Fruit fly (Drosophila melanogaster) whole organism, embryonic: Measurements from ENCODE around the gene spn-F.

ENCODE experiments used
- Abd-B ChIP-seq: fragments of 200-800 bp; sonication (Bioruptor generic); optimal IDR thresholded peaks from 2 replicates; lab custom pipeline; 2018; ENCODE audit warnings: missing biosample characterization, mild to moderate bottlenecking, missing genetic modification characterization, moderate library complexity
- Atf3 ChIP-seq: fragments of 200-800 bp; sonication (Bioruptor generic); optimal IDR thresholded peaks from 3 replicates; lab custom pipeline; 2016; ENCODE audit warnings: missing biosample characterization, missing genetic modification characterization
- BtbVII ChIP-seq: fragments of 200-800 bp; sonication (Bioruptor generic); optimal IDR thresholded peaks from 3 replicates; lab custom pipeline; 2017; ENCODE audit warnings: missing biosample characterization, mild to moderate bottlenecking, missing genetic modification characterization
- CG10959 ChIP-seq: fragments of 200-800 bp; sonication (Bioruptor generic); IDR thresholded peaks from 2 replicates; pipeline ENCODE4 v1.3.6; 2022; ENCODE audit warnings: missing biosample characterization, missing genetic modification characterization
- CG12744 ChIP-seq: fragments of 200-800 bp; sonication (Bioruptor generic); optimal IDR thresholded peaks from 2 replicates; lab custom pipeline; 2016; ENCODE audit warnings: missing biosample characterization, missing genetic modification characterization
- CG15011 ChIP-seq: fragments of 200-800 bp; sonication (Bioruptor generic); optimal IDR thresholded peaks from 3 replicates; lab custom pipeline; 2018; ENCODE audit warnings: missing biosample characterization, mild to moderate bottlenecking, missing genetic modification characterization
- CG1529 ChIP-seq: fragments of 200-800 bp; sonication (Bioruptor generic); optimal IDR thresholded peaks from 3 replicates; lab custom pipeline; 2018; ENCODE audit warnings: missing biosample characterization, missing genetic modification characterization
- CG16779 ChIP-seq: fragments of 200-800 bp; sonication (Bioruptor generic); IDR thresholded peaks from 2 replicates; pipeline ENCODE4 v1.3.6; 2022; ENCODE audit warnings: missing biosample characterization, missing genetic modification characterization
- CG2116 ChIP-seq: fragments of 200-800 bp; sonication (Bioruptor generic); optimal IDR thresholded peaks from 3 replicates; lab custom pipeline; 2018; ENCODE audit warnings: missing biosample characterization, mild to moderate bottlenecking, missing genetic modification characterization
- CG2120 ChIP-seq: fragments of 200-800 bp; sonication (Bioruptor generic); optimal IDR thresholded peaks from 3 replicates; lab custom pipeline; 2016; ENCODE audit warnings: missing biosample characterization, missing genetic modification characterization
- CG30403 ChIP-seq: fragments of 200-800 bp; sonication (Bioruptor generic); optimal IDR thresholded peaks from 3 replicates; lab custom pipeline; 2016; ENCODE audit warnings: missing biosample characterization, missing genetic modification characterization
- CG30431 ChIP-seq: fragments of 200-800 bp; sonication (Bioruptor generic); optimal IDR thresholded peaks from 2 replicates; lab custom pipeline; 2017; ENCODE audit warnings: missing biosample characterization, missing genetic modification characterization
- CG32532 ChIP-seq: fragments of 200-800 bp; sonication (Bioruptor generic); IDR thresholded peaks from 2 replicates; pipeline ENCODE4 v1.3.6; 2022; ENCODE audit warnings: missing biosample characterization, missing genetic modification characterization
- CG32772 ChIP-seq: fragments of 200-800 bp; sonication (Bioruptor generic); IDR thresholded peaks from 2 replicates; pipeline ENCODE4 v1.3.6; 2022; ENCODE audit warnings: missing biosample characterization, missing genetic modification characterization
- CG3995 ChIP-seq: fragments of 200-800 bp; sonication (Bioruptor generic); optimal IDR thresholded peaks from 3 replicates; lab custom pipeline; 2016; ENCODE audit warnings: missing biosample characterization, missing genetic modification characterization
- CG4360 ChIP-seq: fragments of 200-800 bp; sonication (Bioruptor generic); IDR thresholded peaks from 2 replicates; pipeline ENCODE4 v1.3.6; 2022; ENCODE audit warnings: missing biosample characterization, missing genetic modification characterization
- CG6254 ChIP-seq: fragments of 200-800 bp; sonication (Bioruptor generic); optimal IDR thresholded peaks from 3 replicates; lab custom pipeline; 2017; ENCODE audit warnings: mild to moderate bottlenecking, missing biosample characterization, missing genetic modification reagents, missing genetic modification characterization
- CG6654 ChIP-seq: fragments of 200-800 bp; sonication (Bioruptor generic); optimal IDR thresholded peaks from 2 replicates; lab custom pipeline; 2017; ENCODE audit warnings: missing biosample characterization, mild to moderate bottlenecking, missing genetic modification characterization
- CG9797 ChIP-seq: fragments of 200-800 bp; sonication (Bioruptor generic); optimal IDR thresholded peaks from 3 replicates; lab custom pipeline; 2018; ENCODE audit warnings: missing biosample characterization, mild to moderate bottlenecking, missing genetic modification characterization
- CG9817 ChIP-seq: fragments of 200-800 bp; sonication (Bioruptor generic); optimal IDR thresholded peaks from 2 replicates; lab custom pipeline; 2018; ENCODE audit warnings: missing biosample characterization, mild to moderate bottlenecking, missing genetic modification characterization, moderate library complexity
- Camta ChIP-seq: fragments of 200-800 bp; sonication (Bioruptor generic); optimal IDR thresholded peaks from 2 replicates; lab custom pipeline; 2016; ENCODE audit warnings: missing biosample characterization, missing genetic modification characterization
- HLH3B ChIP-seq: fragments of 200-800 bp; sonication (Bioruptor generic); IDR thresholded peaks from 2 replicates; pipeline ENCODE4 v1.3.6; 2022; ENCODE audit warnings: missing biosample characterization, missing genetic modification characterization
- Hsf ChIP-seq: fragments of 200-800 bp; sonication (Bioruptor generic); optimal IDR thresholded peaks from 3 replicates; lab custom pipeline; 2016; ENCODE audit warnings: missing biosample characterization, missing genetic modification characterization
- MTF-1 ChIP-seq: fragments of 200-800 bp; sonication (Bioruptor generic); optimal IDR thresholded peaks from 2 replicates; lab custom pipeline; 2018; ENCODE audit warnings: missing biosample characterization, mild to moderate bottlenecking, missing genetic modification characterization, borderline replicate concordance
- NfI ChIP-seq: fragments of 200-800 bp; sonication (Bioruptor generic); optimal IDR thresholded peaks from 3 replicates; lab custom pipeline; 2018; ENCODE audit warnings: missing biosample characterization, mild to moderate bottlenecking, missing genetic modification characterization, moderate library complexity
- bbx ChIP-seq: fragments of 200-800 bp; sonication (Bioruptor generic); IDR thresholded peaks from 2 replicates; pipeline ENCODE4 v1.3.6; 2022; ENCODE audit warnings: missing biosample characterization, missing genetic modification characterization; ENCODE audit not compliant: partially characterized antibody
- chinmo ChIP-seq: fragments of 200-800 bp; sonication (Bioruptor generic); IDR thresholded peaks from 4 replicates; pipeline ENCODE4 v1.3.6; 2022; ENCODE audit warnings: missing biosample characterization, missing genetic modification characterization; ENCODE audit not compliant: partially characterized antibody
- croc ChIP-seq: fragments of 200-800 bp; sonication (Bioruptor generic); conservative IDR thresholded peaks from 3 replicates; pipeline ENCODE4 v1.3.6; 2022; ENCODE audit warnings: missing biosample characterization, missing genetic modification characterization
- crol ChIP-seq: fragments of 200-800 bp; sonication (Bioruptor generic); IDR thresholded peaks from 2 replicates; pipeline ENCODE4 v1.3.6; 2022; ENCODE audit warnings: missing biosample characterization, missing genetic modification characterization
- dati ChIP-seq: fragments of 200-800 bp; sonication (Bioruptor generic); IDR thresholded peaks from 2 replicates; pipeline ENCODE4 v1.3.6; 2022; ENCODE audit warnings: missing biosample characterization, missing genetic modification characterization
- hb ChIP-seq: fragments of 200-800 bp; sonication (Bioruptor generic); IDR thresholded peaks from 3 replicates; pipeline ENCODE4 v1.3.6; 2022; ENCODE audit warnings: missing biosample characterization, missing genetic modification characterization; ENCODE audit not compliant: partially characterized antibody
- hkb ChIP-seq, 2 experiments: fragments of 200-800 bp in 1 of 2; fragments of >200 bp in 1 of 2; sonication (Bioruptor generic) in 1 of 2; IDR thresholded peaks in 1 of 2; optimal IDR thresholded peaks in 1 of 2; 2 replicates each; pipeline versions ENCODE4 v1.3.6 to Lab custom; 2017 to 2022; ENCODE audit warnings: missing biosample characterization in 1 of 2, missing genetic modification characterization in 1 of 2
- inv ChIP-seq: fragments of 200-800 bp; sonication (Bioruptor generic); IDR thresholded peaks from 2 replicates; pipeline ENCODE4 v1.3.6; 2022; ENCODE audit warnings: missing biosample characterization, missing genetic modification characterization; ENCODE audit not compliant: partially characterized antibody
- lab ChIP-seq: fragments of 200-800 bp; sonication (Bioruptor generic); optimal IDR thresholded peaks from 3 replicates; lab custom pipeline; 2017; ENCODE audit warnings: missing biosample characterization, missing genetic modification characterization, mild to moderate bottlenecking, moderate library complexity, missing genetic modification reagents
- maf-S ChIP-seq: fragments of 200-800 bp; sonication (Bioruptor generic); optimal IDR thresholded peaks from 2 replicates; lab custom pipeline; 2016; ENCODE audit warnings: missing biosample characterization, missing genetic modification characterization
- mld ChIP-seq: fragments of 200-800 bp; sonication (Bioruptor generic); IDR thresholded peaks from 3 replicates; pipeline ENCODE4 v1.3.6; 2022; ENCODE audit warnings: missing biosample characterization, missing genetic modification characterization; ENCODE audit not compliant: partially characterized antibody
- p53 ChIP-seq: fragments of 200-800 bp; sonication (Bioruptor generic); optimal IDR thresholded peaks from 2 replicates; lab custom pipeline; 2016; ENCODE audit warnings: missing biosample characterization, missing genetic modification characterization
- pfk ChIP-seq: fragments of 200-800 bp; sonication (Bioruptor generic); optimal IDR thresholded peaks from 2 replicates; lab custom pipeline; 2018; ENCODE audit warnings: missing biosample characterization, mild to moderate bottlenecking, missing genetic modification characterization, moderate library complexity
- pita ChIP-seq: fragments of 200-800 bp; sonication (Bioruptor generic); optimal IDR thresholded peaks from 2 replicates; lab custom pipeline; 2017; ENCODE audit warnings: missing biosample characterization, mild to moderate bottlenecking, missing genetic modification characterization
- seq ChIP-seq: fragments of 200-800 bp; sonication (Bioruptor generic); IDR thresholded peaks from 2 replicates; pipeline ENCODE4 v1.3.6; 2022; ENCODE audit warnings: missing biosample characterization, missing genetic modification characterization
- sima ChIP-seq: fragments of 200-800 bp; sonication (Bioruptor generic); optimal IDR thresholded peaks from 2 replicates; lab custom pipeline; 2016; ENCODE audit warnings: missing biosample characterization, missing genetic modification characterization
- sr ChIP-seq: fragments of 200-800 bp; sonication (Bioruptor generic); IDR thresholded peaks from 3 replicates; pipeline ENCODE4 v1.3.6; 2022; ENCODE audit warnings: missing biosample characterization, missing genetic modification characterization
- tin ChIP-seq: fragments of 200-800 bp; sonication (Bioruptor generic); optimal IDR thresholded peaks from 3 replicates; lab custom pipeline; 2016; ENCODE audit warnings: missing biosample characterization, missing genetic modification characterization
- tup ChIP-seq: fragments of 200-800 bp; sonication (Bioruptor generic); optimal IDR thresholded peaks from 2 replicates; lab custom pipeline; 2016; ENCODE audit warnings: missing biosample characterization, mild to moderate bottlenecking, missing genetic modification characterization, moderate library complexity
- unpg ChIP-seq: fragments of 200-800 bp; sonication (Bioruptor generic); optimal IDR thresholded peaks from 3 replicates; lab custom pipeline; 2018; ENCODE audit warnings: missing biosample characterization, mild to moderate bottlenecking, missing genetic modification characterization, moderate library complexity
- usp ChIP-seq: fragments of >200 bp; optimal IDR thresholded peaks from 2 replicates; lab custom pipeline; 2017; ENCODE audit warnings: missing biosample characterization, missing genetic modification characterization
- vfl ChIP-seq: fragments of 200-800 bp; sonication (Bioruptor generic); optimal IDR thresholded peaks from 2 replicates; lab custom pipeline; 2016; ENCODE audit warnings: missing biosample characterization, missing genetic modification characterization
- vnd ChIP-seq: fragments of 200-800 bp; sonication (Bioruptor generic); IDR thresholded peaks from 3 replicates; pipeline ENCODE4 v1.3.6; 2022; ENCODE audit warnings: missing biosample characterization, missing genetic modification characterization; ENCODE audit not compliant: partially characterized antibody
- zfh1 ChIP-seq: fragments of 200-800 bp; sonication (Bioruptor generic); IDR thresholded peaks from 3 replicates; pipeline ENCODE4 v1.3.6; 2022; ENCODE audit warnings: missing biosample characterization, missing genetic modification characterization

spn-F gene

DNA sequence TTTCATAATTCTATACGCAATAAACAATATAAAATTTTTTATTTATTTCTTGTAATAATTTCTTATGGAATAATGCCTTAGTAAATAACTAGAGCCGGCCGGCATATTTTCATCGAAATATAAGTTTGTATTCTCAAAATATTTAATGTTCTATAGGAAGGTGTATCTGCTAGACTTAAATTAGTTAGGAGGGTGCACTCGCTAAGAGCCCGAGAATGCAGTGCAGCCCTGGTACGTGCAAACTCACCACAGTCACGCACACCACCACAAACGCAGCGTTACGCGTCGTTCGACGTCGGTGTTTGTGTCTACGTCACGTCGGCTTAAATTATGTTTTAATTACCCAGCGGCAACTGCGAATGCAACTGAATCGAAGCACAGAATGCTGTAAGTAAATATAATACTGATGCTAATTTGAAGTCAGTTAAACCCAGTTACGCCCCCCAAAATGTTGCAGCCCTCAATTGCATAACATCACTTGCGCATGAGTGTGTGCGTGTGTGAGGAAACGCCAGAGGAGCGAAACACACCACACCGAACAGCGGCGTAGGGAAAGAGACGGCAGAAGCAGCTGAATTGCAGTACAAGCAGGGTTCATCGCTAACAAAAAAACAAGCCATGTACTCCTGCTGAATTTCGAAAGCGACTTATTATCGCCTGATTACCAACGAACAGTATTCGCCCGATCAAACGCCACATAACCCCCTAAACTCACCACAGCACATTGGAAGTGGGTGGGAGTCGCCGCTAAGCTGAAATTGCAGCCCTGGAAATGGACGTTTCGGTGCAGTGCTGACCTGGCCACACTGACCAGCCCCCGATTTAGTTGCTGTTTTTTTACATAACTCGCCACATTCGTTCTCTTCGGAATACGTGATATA, 34.2 kb upstream of the spn-F start, which contains the start of gene CG12054 (continued):
- no peak for TF ChIP-seq chinmo (GFP tag; lab: Robert Waterston, UW)
- no peak for TF ChIP-seq vnd (GFP tag; lab: Robert Waterston, UW)
- TF ChIP-seq croc (GFP tag; lab: Robert Waterston, UW) = no peak
- TF ChIP-seq lab (GFP tag; lab: Kevin White, UChicago) = no peak
- TF ChIP-seq sima (GFP tag; lab: Kevin White, UChicago) = no peak
- TF ChIP-seq Abd-B (GFP tag; lab: Kevin White, UChicago) = peak; percentile 59
- no peak for TF ChIP-seq dati
- TF ChIP-seq CG10959 (GFP tag; lab: Robert Waterston, UW) = no peak
- no peak for TF ChIP-seq CG30431 (GFP tag; lab: Kevin White, UChicago)
- peak; percentile 20 for TF ChIP-seq CG2116 (GFP tag; lab: Kevin White, UChicago)
- no peak for TF ChIP-seq maf-S (GFP tag; lab: Kevin White, UChicago)
- TF ChIP-seq CG30403 (GFP tag; lab: Kevin White, UChicago) = no peak
- TF ChIP-seq CG32532 (GFP tag; lab: Robert Waterston, UW) = no peak
- TF ChIP-seq MTF-1 (GFP tag; lab: Kevin White, UChicago) = no peak
- no peak for TF ChIP-seq unpg
- no peak for TF ChIP-seq crol (GFP tag; lab: Robert Waterston, UW)
- TF ChIP-seq HLH3B (GFP tag; lab: Robert Waterston, UW) = no peak
- no peak for TF ChIP-seq pfk
- no peak for TF ChIP-seq usp (GFP tag; lab: Kevin White, UChicago)
- TF ChIP-seq seq = no peak
- no peak for TF ChIP-seq mld (GFP tag; lab: Robert Waterston, UW)
- TF ChIP-seq vfl = no peak
- no peak for TF ChIP-seq Atf3 (GFP tag; lab: Kevin White, UChicago)
- no peak for TF ChIP-seq p53 (GFP tag; lab: Kevin White, UChicago)
- TF ChIP-seq CG32772 (GFP tag; lab: Robert Waterston, UW) = no peak
- TF ChIP-seq zfh1 (GFP tag; lab: Robert Waterston, UW) = no peak
- TF ChIP-seq CG16779 (GFP tag; lab: Robert Waterston, UW) = no peak
- no peak for TF ChIP-seq CG1529
- TF ChIP-seq NfI (GFP tag; lab: Kevin White, UChicago) = no peak
- no peak for TF ChIP-seq tin (GFP tag; lab: Kevin White, UChicago)
- peak; percentile 54 for TF ChIP-seq pita (GFP tag; lab: Kevin White, UChicago)
- no peak for TF ChIP-seq sr (GFP tag; lab: Robert Waterston, UW)
- TF ChIP-seq BtbVII (GFP tag; lab: Kevin White, UChicago) = no peak
- no peak for TF ChIP-seq CG15011
- TF ChIP-seq CG2120 (GFP tag; lab: Kevin White, UChicago) = no peak
- no peak for TF ChIP-seq tup
- TF ChIP-seq Hsf (GFP tag; lab: Kevin White, UChicago) = no peak
- peak; percentile 91 for TF ChIP-seq CG9797 (GFP tag; lab: Kevin White, UChicago)
- no peak for TF ChIP-seq hkb (optimal IDR thresholded peaks at IDR 0.05; lab: Kevin White, UChicago)
- TF ChIP-seq hkb (GFP tag; IDR thresholded peaks at IDR 0.05; lab: Robert Waterston, UW) = no peak
- no peak for TF ChIP-seq Camta (GFP tag; lab: Kevin White, UChicago)
- no peak for TF ChIP-seq CG4360 (GFP tag; lab: Robert Waterston, UW)
- no peak for TF ChIP-seq CG12744 (GFP tag; lab: Kevin White, UChicago)
- no peak for TF ChIP-seq bbx (GFP tag; lab: Robert Waterston, UW)
- TF ChIP-seq CG6254 (GFP tag; lab: Kevin White, UChicago) = no peak
- no peak for TF ChIP-seq CG3995 (GFP tag; lab: Kevin White, UChicago)
- TF ChIP-seq hb (GFP tag; lab: Robert Waterston, UW) = no peak
- TF ChIP-seq CG9817 = no peak
- TF ChIP-seq CG6654 = no peak
- TF ChIP-seq inv (GFP tag; lab: Robert Waterston, UW) = no peak
